Fruit fly (Drosophila melanogaster) whole organism, embryonic: Measurements from ENCODE around the gene Paf-AHalpha.

Source experiments
- ATbp ChIP-seq: fragments of 200-800 bp; sonication (Bioruptor generic); optimal IDR thresholded peaks from 2 replicates; lab custom pipeline; 2017; ENCODE audit warnings: missing biosample characterization, mild to moderate bottlenecking, missing genetic modification characterization, missing genetic modification reagents
- C15 ChIP-seq: fragments of 200-800 bp; sonication (Bioruptor generic); IDR thresholded peaks from 3 replicates; pipeline ENCODE4 v1.3.6; 2022; ENCODE audit warnings: missing biosample characterization, missing genetic modification characterization
- CG10431 ChIP-seq: fragments of 200-800 bp; sonication (Bioruptor generic); optimal IDR thresholded peaks from 3 replicates; lab custom pipeline; 2018; ENCODE audit warnings: missing biosample characterization, mild to moderate bottlenecking, missing genetic modification characterization
- CG10462 ChIP-seq: fragments of 200-800 bp; sonication (Bioruptor generic); optimal IDR thresholded peaks from 2 replicates; lab custom pipeline; 2016; ENCODE audit warnings: missing biosample characterization, missing genetic modification characterization
- CG11093 ChIP-seq: fragments of 200-800 bp; sonication (Bioruptor generic); IDR thresholded peaks from 3 replicates; pipeline ENCODE4 v1.3.6; 2022; ENCODE audit warnings: missing biosample characterization, missing genetic modification characterization
- CG12104 ChIP-seq: fragments of 200-800 bp; sonication (Bioruptor generic); optimal IDR thresholded peaks from 3 replicates; lab custom pipeline; 2016; ENCODE audit warnings: missing biosample characterization, missing genetic modification characterization
- CG13775 ChIP-seq: fragments of 200-800 bp; sonication (Bioruptor generic); optimal IDR thresholded peaks from 3 replicates; lab custom pipeline; 2017; ENCODE audit warnings: missing biosample characterization, mild to moderate bottlenecking, missing genetic modification characterization
- CG14441 ChIP-seq: fragments of 200-800 bp; sonication (Bioruptor generic); IDR thresholded peaks from 2 replicates; pipeline ENCODE4 v1.3.6; 2022; ENCODE audit warnings: missing biosample characterization, missing genetic modification characterization
- CG15011 ChIP-seq: fragments of 200-800 bp; sonication (Bioruptor generic); optimal IDR thresholded peaks from 3 replicates; lab custom pipeline; 2018; ENCODE audit warnings: missing biosample characterization, mild to moderate bottlenecking, missing genetic modification characterization
- CG1603 ChIP-seq: fragments of 200-800 bp; sonication (Bioruptor generic); optimal IDR thresholded peaks from 2 replicates; lab custom pipeline; 2019; ENCODE audit warnings: missing biosample characterization, mild to moderate bottlenecking, missing genetic modification characterization, moderate library complexity
- CG17385 ChIP-seq: fragments of 200-800 bp; sonication (Bioruptor generic); optimal IDR thresholded peaks from 3 replicates; lab custom pipeline; 2018; ENCODE audit warnings: missing biosample characterization, mild to moderate bottlenecking, missing genetic modification characterization
- CG1832 ChIP-seq: fragments of 200-800 bp; sonication (Bioruptor generic); optimal IDR thresholded peaks from 2 replicates; lab custom pipeline; 2017; ENCODE audit warnings: missing biosample characterization, mild to moderate bottlenecking, missing genetic modification characterization, inconsistent platforms
- CG30403 ChIP-seq: fragments of 200-800 bp; sonication (Bioruptor generic); optimal IDR thresholded peaks from 3 replicates; lab custom pipeline; 2016; ENCODE audit warnings: missing biosample characterization, missing genetic modification characterization
- CG3163 ChIP-seq: fragments of 200-800 bp; sonication (Bioruptor generic); optimal IDR thresholded peaks from 3 replicates; lab custom pipeline; 2016; ENCODE audit warnings: missing biosample characterization, missing genetic modification characterization
- CG34224 ChIP-seq: fragments of 200-800 bp; sonication (Bioruptor generic); IDR thresholded peaks from 3 replicates; pipeline ENCODE4 v1.3.6; 2022; ENCODE audit warnings: missing biosample characterization, missing genetic modification characterization; ENCODE audit not compliant: partially characterized antibody
- CG4424 ChIP-seq: fragments of 200-800 bp; sonication (Bioruptor generic); optimal IDR thresholded peaks from 3 replicates; lab custom pipeline; 2016; ENCODE audit warnings: missing biosample characterization, missing genetic modification characterization
- CG4730 ChIP-seq: fragments of 200-800 bp; sonication (Bioruptor generic); IDR thresholded peaks from 2 replicates; pipeline ENCODE4 v1.3.6; 2022; ENCODE audit warnings: missing biosample characterization, missing genetic modification characterization
- CG6254 ChIP-seq: fragments of 200-800 bp; sonication (Bioruptor generic); optimal IDR thresholded peaks from 3 replicates; lab custom pipeline; 2017; ENCODE audit warnings: mild to moderate bottlenecking, missing biosample characterization, missing genetic modification reagents, missing genetic modification characterization
- CG7745 ChIP-seq: fragments of 200-800 bp; sonication (Bioruptor generic); optimal IDR thresholded peaks from 2 replicates; lab custom pipeline; 2018; ENCODE audit warnings: missing biosample characterization, mild to moderate bottlenecking, missing genetic modification characterization, moderate library complexity
- CG7839 ChIP-seq: fragments of 200-800 bp; sonication (Bioruptor generic); optimal IDR thresholded peaks from 3 replicates; lab custom pipeline; 2018; ENCODE audit warnings: missing biosample characterization, mild to moderate bottlenecking, missing genetic modification characterization, moderate library complexity
- CG8359 ChIP-seq: fragments of 200-800 bp; sonication (Bioruptor generic); optimal IDR thresholded peaks from 2 replicates; lab custom pipeline; 2017; ENCODE audit warnings: missing biosample characterization, mild to moderate bottlenecking, missing genetic modification characterization, borderline replicate concordance
- CG8478 ChIP-seq: fragments of >200 bp; optimal IDR thresholded peaks from 2 replicates; lab custom pipeline; 2018
- CG9797 ChIP-seq: fragments of 200-800 bp; sonication (Bioruptor generic); optimal IDR thresholded peaks from 3 replicates; lab custom pipeline; 2018; ENCODE audit warnings: missing biosample characterization, mild to moderate bottlenecking, missing genetic modification characterization
- CG9817 ChIP-seq: fragments of 200-800 bp; sonication (Bioruptor generic); optimal IDR thresholded peaks from 2 replicates; lab custom pipeline; 2018; ENCODE audit warnings: missing biosample characterization, mild to moderate bottlenecking, missing genetic modification characterization, moderate library complexity
- Dfd ChIP-seq, 2 experiments: fragments of >200 bp; optimal IDR thresholded peaks; 2 replicates each; lab custom pipeline; 2017; ENCODE audit warnings: missing biosample characterization in 2 of 2, missing genetic modification characterization in 2 of 2
- E2f1 ChIP-seq: fragments of 200-800 bp; sonication (Bioruptor generic); IDR thresholded peaks from 2 replicates; pipeline ENCODE4 v1.3.6; 2022; ENCODE audit warnings: missing biosample characterization, missing genetic modification characterization
- HmgD ChIP-seq: fragments of 200-800 bp; sonication (Bioruptor generic); optimal IDR thresholded peaks from 3 replicates; lab custom pipeline; 2016; ENCODE audit warnings: missing biosample characterization, missing genetic modification characterization
- Meics ChIP-seq: fragments of 200-800 bp; sonication (Bioruptor generic); optimal IDR thresholded peaks from 2 replicates; lab custom pipeline; 2017; ENCODE audit warnings: missing biosample characterization, mild to moderate bottlenecking, missing genetic modification characterization
- Mrtf ChIP-seq: fragments of 200-800 bp; sonication (Bioruptor generic); IDR thresholded peaks from 3 replicates; pipeline ENCODE4 v1.3.6; 2022; ENCODE audit warnings: missing biosample characterization, missing genetic modification characterization
- Nf-YB ChIP-seq: fragments of 200-800 bp; sonication (Bioruptor generic); optimal IDR thresholded peaks from 3 replicates; lab custom pipeline; 2019; ENCODE audit warnings: missing biosample characterization, mild to moderate bottlenecking, missing genetic modification characterization, moderate library complexity
- Poxn ChIP-seq: fragments of 200-800 bp; sonication (Bioruptor generic); IDR thresholded peaks from 2 replicates; pipeline ENCODE4 v1.3.6; 2022; ENCODE audit warnings: missing biosample characterization, missing genetic modification characterization
- Sin3A ChIP-seq: fragments of >200 bp; optimal IDR thresholded peaks from 2 replicates; lab custom pipeline; 2018
- ash1 ChIP-seq: fragments of 200-800 bp; sonication (Bioruptor generic); optimal IDR thresholded peaks from 2 replicates; lab custom pipeline; 2018; ENCODE audit warnings: missing biosample characterization, mild to moderate bottlenecking, missing genetic modification characterization
- bab2 ChIP-seq: fragments of 200-800 bp; sonication (Bioruptor generic); optimal IDR thresholded peaks from 2 replicates; lab custom pipeline; 2016; ENCODE audit warnings: missing biosample characterization, missing genetic modification characterization
- ci ChIP-seq: fragments of 200-800 bp; sonication (Bioruptor generic); IDR thresholded peaks from 3 replicates; pipeline ENCODE4 v1.3.6; 2022; ENCODE audit warnings: missing biosample characterization, missing genetic modification characterization
- corto ChIP-seq: fragments of 200-800 bp; sonication (Bioruptor generic); optimal IDR thresholded peaks from 2 replicates; lab custom pipeline; 2016; ENCODE audit warnings: missing biosample characterization, mild to moderate bottlenecking, missing genetic modification characterization, moderate library complexity
- dimm ChIP-seq: fragments of 200-800 bp; sonication (Bioruptor generic); IDR thresholded peaks from 2 replicates; pipeline ENCODE4 v1.3.6; 2022; ENCODE audit warnings: missing biosample characterization, missing genetic modification characterization
- dm ChIP-seq: fragments of 200-800 bp; sonication (Bioruptor generic); optimal IDR thresholded peaks from 3 replicates; lab custom pipeline; 2016; ENCODE audit warnings: missing biosample characterization, missing genetic modification characterization
- grn ChIP-seq: fragments of 200-800 bp; sonication (Bioruptor generic); optimal IDR thresholded peaks from 3 replicates; lab custom pipeline; 2017; ENCODE audit warnings: missing biosample characterization, missing genetic modification characterization
- gt ChIP-seq: fragments of 200-800 bp; sonication (Bioruptor generic); IDR thresholded peaks from 2 replicates; pipeline ENCODE4 v1.3.6; 2022; ENCODE audit warnings: missing biosample characterization, missing genetic modification characterization
- her ChIP-seq: fragments of 200-800 bp; sonication (Bioruptor generic); optimal IDR thresholded peaks from 2 replicates; lab custom pipeline; 2016; ENCODE audit warnings: missing biosample characterization, missing genetic modification characterization
- hkb ChIP-seq, 2 experiments: fragments of 200-800 bp in 1 of 2; fragments of >200 bp in 1 of 2; sonication (Bioruptor generic) in 1 of 2; IDR thresholded peaks in 1 of 2; optimal IDR thresholded peaks in 1 of 2; 2 replicates each; pipeline versions ENCODE4 v1.3.6 to Lab custom; 2017 to 2022; ENCODE audit warnings: missing biosample characterization in 1 of 2, missing genetic modification characterization in 1 of 2
- klu ChIP-seq: fragments of 200-800 bp; sonication (Bioruptor generic); IDR thresholded peaks from 2 replicates; pipeline ENCODE4 v1.3.6; 2022; ENCODE audit warnings: missing biosample characterization, missing genetic modification characterization
- lbe ChIP-seq: fragments of 200-800 bp; sonication (Bioruptor generic); optimal IDR thresholded peaks from 2 replicates; lab custom pipeline; 2016; ENCODE audit warnings: missing biosample characterization, mild to moderate bottlenecking, missing genetic modification characterization
- pb ChIP-seq: fragments of 200-800 bp; sonication (Bioruptor generic); optimal IDR thresholded peaks from 3 replicates; lab custom pipeline; 2016; ENCODE audit warnings: missing biosample characterization, missing genetic modification characterization
- peb ChIP-seq: fragments of 200-800 bp; sonication (Bioruptor generic); IDR thresholded peaks from 2 replicates; pipeline ENCODE4 v1.3.6; 2022; ENCODE audit warnings: missing biosample characterization, missing genetic modification characterization
- pum ChIP-seq: fragments of 200-800 bp; sonication (Bioruptor generic); optimal IDR thresholded peaks from 2 replicates; lab custom pipeline; 2016; ENCODE audit warnings: missing biosample characterization, missing genetic modification characterization
- rib ChIP-seq: fragments of 200-800 bp; sonication (Bioruptor generic); IDR thresholded peaks from 2 replicates; pipeline ENCODE4 v1.3.6; 2022; ENCODE audit warnings: missing biosample characterization, missing genetic modification characterization
- run ChIP-seq: fragments of 200-800 bp; sonication (Bioruptor generic); optimal IDR thresholded peaks from 3 replicates; lab custom pipeline; 2018; ENCODE audit warnings: missing biosample characterization, mild to moderate bottlenecking, missing genetic modification characterization
- seq ChIP-seq: fragments of 200-800 bp; sonication (Bioruptor generic); IDR thresholded peaks from 2 replicates; pipeline ENCODE4 v1.3.6; 2022; ENCODE audit warnings: missing biosample characterization, missing genetic modification characterization
- tx ChIP-seq: fragments of 200-800 bp; sonication (Bioruptor generic); optimal IDR thresholded peaks from 2 replicates; lab custom pipeline; 2016; ENCODE audit warnings: missing biosample characterization, missing genetic modification characterization
- zfh2 ChIP-seq: fragments of 200-800 bp; sonication (Bioruptor generic); optimal IDR thresholded peaks from 2 replicates; lab custom pipeline; 2016; ENCODE audit warnings: missing biosample characterization, missing genetic modification characterization

The Paf-AHalpha gene

dm6 chrX:15740288-15740726, 45.1 kb downstream of the Paf-AHalpha start (continued):
- TF ChIP-seq dm (no peak), bab2 (GFP tag; lab: Kevin White, UChicago) (peak; percentile 56), Meics (GFP tag; lab: Kevin White, UChicago) (peak; percentile 85), her (GFP tag; lab: Kevin White, UChicago) (peak; percentile 47), corto (GFP tag; lab: Kevin White, UChicago) (peak; percentile 22), hkb (optimal IDR thresholded peaks at IDR 0.05; lab: Kevin White, UChicago) (no peak), hkb (GFP tag; IDR thresholded peaks at IDR 0.05; lab: Robert Waterston, UW) (peak; percentile 82), CG10462 (no peak), lbe (GFP tag; lab: Kevin White, UChicago) (peak; percentile 79), CG9797 (GFP tag; lab: Kevin White, UChicago) (no peak), ATbp (GFP tag; lab: Kevin White, UChicago) (peak; percentile 64), CG12104 (GFP tag; lab: Kevin White, UChicago) (no peak), CG7839 (tag; lab: Kevin White, UChicago) (peak; percentile 77), CG15011 (peak; percentile 41), CG13775 (peak; percentile 48), klu (GFP tag; lab: Robert Waterston, UW) (peak; percentile 33; the same call in 1 of the 2 replicates), Dfd (GFP tag; optimal IDR thresholded peaks at IDR 0.05; lab: Kevin White, UChicago) (no peak), zfh2 (peak; percentile 58), HmgD (GFP tag; lab: Kevin White, UChicago) (no peak), Mrtf (GFP tag; lab: Robert Waterston, UW) (peak; percentile 61; the same call in 1 of the 3 replicates), CG4424 (GFP tag; lab: Kevin White, UChicago) (peak; percentile 19), CG9817 (peak; percentile 69), CG8359 (GFP tag; lab: Kevin White, UChicago) (no peak), CG1603 (tag; lab: Kevin White, UChicago) (peak; percentile 56), run (tag; lab: Kevin White, UChicago) (no peak), CG8478 (lab: Kevin White, UChicago) (no peak), grn (GFP tag; lab: Kevin White, UChicago) (peak; percentile 35), dimm (peak; percentile 14; the same call in 1 of the 2 replicates), CG34224 (no peak), ash1 (peak; percentile 42), peb (GFP tag; lab: Robert Waterston, UW) (no peak), rib (GFP tag; lab: Robert Waterston, UW) (peak; percentile 81), E2f1 (peak; percentile 72), CG4730 (GFP tag; lab: Robert Waterston, UW) (peak; percentile 53; the same call in 1 of the 2 replicates), Nf-YB (peak; percentile 44), pb (no peak), C15 (GFP tag; lab: Robert Waterston, UW) (peak; percentile 47; the same call in 1 of the 3 replicates), gt (GFP tag; lab: Robert Waterston, UW) (no peak), pum (GFP tag; lab: Kevin White, UChicago) (peak; percentile 35), CG6254 (GFP tag; lab: Kevin White, UChicago) (peak; percentile 0), CG7745 (no peak), Poxn (GFP tag; lab: Robert Waterston, UW) (0 out of 2 replicates have a peak, but pooled peaks have one; percentile 30), CG14441 (GFP tag; lab: Robert Waterston, UW) (peak; percentile 84), CG1832 (GFP tag; lab: Kevin White, UChicago) (no peak), CG10431 (GFP tag; lab: Kevin White, UChicago) (no peak), Sin3A (lab: Kevin White, UChicago) (no peak), CG17385 (GFP tag; lab: Kevin White, UChicago) (peak; percentile 68), CG3163 (no peak), ci (GFP tag; lab: Robert Waterston, UW) (peak; percentile 85), CG11093 (GFP tag; lab: Robert Waterston, UW) (no peak), tx (GFP tag; lab: Kevin White, UChicago) (peak; percentile 32), seq (GFP tag; lab: Robert Waterston, UW) (peak; percentile 65), CG30403 (GFP tag; lab: Kevin White, UChicago) (peak; percentile 67)
